Worm (Caenorhabditis elegans) whole organism, late embryonic: ENCODE data around the gene ZK1320.3.

Source experiments
- C08G9.2 ChIP-seq: sonication (generic microtip); optimal IDR thresholded peaks from 2 replicates; lab custom pipeline; 2016; ENCODE audit warnings: mild to moderate bottlenecking, missing genetic modification characterization, moderate library complexity, missing compliant biosample characterization
- F13H6.1 ChIP-seq: sonication (generic microtip); optimal IDR thresholded peaks from 2 replicates; lab custom pipeline; 2016; ENCODE audit warnings: missing genetic modification characterization, missing compliant biosample characterization
- K02D7.2 ChIP-seq: sonication (generic microtip); optimal IDR thresholded peaks from 2 replicates; lab custom pipeline; 2017; ENCODE audit warnings: mild to moderate bottlenecking, missing genetic modification characterization, missing compliant biosample characterization
- K09A11.1 ChIP-seq: sonication (generic microtip); optimal IDR thresholded peaks from 2 replicates; lab custom pipeline; 2017; ENCODE audit warnings: antibody characterized with exemption, mild to moderate bottlenecking, missing genetic modification characterization, missing compliant biosample characterization; ENCODE audit not compliant: insufficient read depth
- T23F11.4 ChIP-seq: fragments of 200-800 bp; sonication (Bioruptor generic); optimal IDR thresholded peaks from 2 replicates; lab custom pipeline; 2018; ENCODE audit warnings: mild to moderate bottlenecking, missing genetic modification characterization, missing compliant biosample characterization
- Y22D7AL.16 ChIP-seq: sonication (generic microtip); optimal IDR thresholded peaks from 2 replicates; lab custom pipeline; 2016; ENCODE audit warnings: missing genetic modification characterization, missing compliant biosample characterization
- ama-1 ChIP-seq: fragments of 150-350 bp; optimal IDR thresholded peaks from 2 replicates; lab custom pipeline; 2014
- ceh-19 ChIP-seq: fragments of 200-800 bp; sonication (Bioruptor generic); optimal IDR thresholded peaks from 2 replicates; lab custom pipeline; 2018; ENCODE audit warnings: mild to moderate bottlenecking, missing genetic modification characterization, missing compliant biosample characterization
- ceh-31 ChIP-seq: sonication (generic microtip); optimal IDR thresholded peaks from 2 replicates; lab custom pipeline; 2016; ENCODE audit warnings: missing genetic modification characterization, missing compliant biosample characterization
- ceh-34 ChIP-seq: sonication (generic microtip); optimal IDR thresholded peaks from 2 replicates; lab custom pipeline; 2016; ENCODE audit warnings: mild to moderate bottlenecking, missing genetic modification characterization, missing compliant biosample characterization
- ceh-48 ChIP-seq: sonication (generic microtip); optimal IDR thresholded peaks from 2 replicates; lab custom pipeline; 2016; ENCODE audit warnings: missing genetic modification characterization, inconsistent platforms, missing compliant biosample characterization
- che-1 ChIP-seq: sonication (generic microtip); optimal IDR thresholded peaks from 2 replicates; lab custom pipeline; 2016; ENCODE audit warnings: mild to moderate bottlenecking, missing genetic modification characterization, missing compliant biosample characterization
- dve-1 ChIP-seq: sonication (generic microtip); optimal IDR thresholded peaks from 2 replicates; lab custom pipeline; 2017; ENCODE audit warnings: antibody characterized with exemption, mild to moderate bottlenecking, missing genetic modification characterization, missing compliant biosample characterization
- elt-2 ChIP-seq: sonication (generic microtip); optimal IDR thresholded peaks from 2 replicates; lab custom pipeline; 2016; ENCODE audit warnings: missing genetic modification reagents, missing genetic modification characterization, missing compliant biosample characterization
- elt-4 ChIP-seq: sonication (generic microtip); optimal IDR thresholded peaks from 2 replicates; lab custom pipeline; 2016; ENCODE audit warnings: missing genetic modification characterization, missing compliant biosample characterization
- ets-4 ChIP-seq: sonication (generic microtip); optimal IDR thresholded peaks from 2 replicates; lab custom pipeline; 2016; ENCODE audit warnings: missing genetic modification characterization, missing compliant biosample characterization
- eyg-1 ChIP-seq: sonication (generic microtip); optimal IDR thresholded peaks from 2 replicates; lab custom pipeline; 2016; ENCODE audit warnings: missing genotype, missing genetic modification characterization, missing compliant biosample characterization
- gmeb-2 ChIP-seq: sonication (generic microtip); optimal IDR thresholded peaks from 2 replicates; lab custom pipeline; 2016; ENCODE audit warnings: missing genetic modification characterization, inconsistent platforms, missing compliant biosample characterization
- hlh-30 ChIP-seq: sonication (generic microtip); optimal IDR thresholded peaks from 2 replicates; lab custom pipeline; 2017; ENCODE audit warnings: antibody characterized with exemption, missing genetic modification characterization, missing compliant biosample characterization; ENCODE audit not compliant: insufficient read depth
- lim-6 ChIP-seq: sonication (generic microtip); optimal IDR thresholded peaks from 2 replicates; lab custom pipeline; 2016; ENCODE audit warnings: missing genetic modification characterization, missing compliant biosample characterization
- lin-11 ChIP-seq: fragments of 200-800 bp; sonication (Bioruptor generic); optimal IDR thresholded peaks from 2 replicates; lab custom pipeline; 2018; ENCODE audit warnings: mild to moderate bottlenecking, missing genetic modification characterization, missing compliant biosample characterization
- nfya-1 ChIP-seq: sonication (generic microtip); optimal IDR thresholded peaks from 2 replicates; lab custom pipeline; 2017; ENCODE audit warnings: missing genetic modification characterization, mild to moderate bottlenecking, missing compliant biosample characterization, antibody characterized with exemption, moderate library complexity
- nhr-11 ChIP-seq: fragments of 150-350 bp; optimal IDR thresholded peaks from 2 replicates; lab custom pipeline; 2014; ENCODE audit warnings: missing biosample characterization, missing genetic modification characterization
- pha-2 ChIP-seq: sonication (generic microtip); optimal IDR thresholded peaks from 2 replicates; lab custom pipeline; 2017; ENCODE audit warnings: mild to moderate bottlenecking, missing genetic modification characterization, missing compliant biosample characterization
- pha-4 ChIP-seq: fragments of 150-350 bp; optimal IDR thresholded peaks from 2 replicates; lab custom pipeline; 2018; ENCODE audit warnings: missing biosample characterization, missing genetic modification reagents, missing genetic modification characterization
- pqm-1 ChIP-seq: sonication (generic microtip); optimal IDR thresholded peaks from 2 replicates; lab custom pipeline; 2016; ENCODE audit warnings: missing genetic modification characterization, missing compliant biosample characterization
- ref-2 ChIP-seq: sonication (generic microtip); optimal IDR thresholded peaks from 2 replicates; lab custom pipeline; 2016; ENCODE audit warnings: missing genetic modification characterization, missing compliant biosample characterization
- rnt-1 ChIP-seq: sonication (generic microtip); optimal IDR thresholded peaks from 2 replicates; lab custom pipeline; 2016; ENCODE audit warnings: missing genetic modification characterization, missing compliant biosample characterization
- syd-9 ChIP-seq: sonication (generic microtip); optimal IDR thresholded peaks from 2 replicates; lab custom pipeline; 2016; ENCODE audit warnings: mild to moderate bottlenecking, missing genetic modification characterization, moderate library complexity, missing compliant biosample characterization
- tbx-2 ChIP-seq: sonication (generic microtip); optimal IDR thresholded peaks from 2 replicates; lab custom pipeline; 2016; ENCODE audit warnings: missing genetic modification characterization, missing compliant biosample characterization
- tbx-7 ChIP-seq: sonication (generic microtip); optimal IDR thresholded peaks from 2 replicates; lab custom pipeline; 2016; ENCODE audit warnings: missing genotype, missing genetic modification characterization, missing compliant biosample characterization
- unc-3 ChIP-seq, 2 experiments: fragments of 200-800 bp in 1 of 2; sonication (Bioruptor generic) in 1 of 2; sonication (generic microtip) in 1 of 2; conservative IDR thresholded peaks in 1 of 2; optimal IDR thresholded peaks in 1 of 2; 2 replicates each; pipeline versions ENCODE4 v1.3.6 to Lab custom; 2016 to 2022; ENCODE audit warnings: missing compliant biosample characterization in 2 of 2, missing genetic modification characterization in 2 of 2, missing genetic modification reagents in 1 of 2
- unc-55 ChIP-seq: sonication (generic microtip); optimal IDR thresholded peaks from 2 replicates; lab custom pipeline; 2017; ENCODE audit warnings: missing biosample characterization, missing genetic modification reagents, missing genetic modification characterization
- unc-86 ChIP-seq: sonication (generic microtip); optimal IDR thresholded peaks from 2 replicates; lab custom pipeline; 2016; ENCODE audit warnings: missing genetic modification characterization, missing compliant biosample characterization
- zip-5 ChIP-seq: sonication (generic microtip); optimal IDR thresholded peaks from 2 replicates; lab custom pipeline; 2016; ENCODE audit warnings: missing genetic modification characterization, missing compliant biosample characterization
- ztf-16 ChIP-seq: sonication (generic microtip); optimal IDR thresholded peaks from 2 replicates; lab custom pipeline; 2017; ENCODE audit warnings: missing genetic modification characterization, missing compliant biosample characterization

Gene ZK1320.3

DNA sequence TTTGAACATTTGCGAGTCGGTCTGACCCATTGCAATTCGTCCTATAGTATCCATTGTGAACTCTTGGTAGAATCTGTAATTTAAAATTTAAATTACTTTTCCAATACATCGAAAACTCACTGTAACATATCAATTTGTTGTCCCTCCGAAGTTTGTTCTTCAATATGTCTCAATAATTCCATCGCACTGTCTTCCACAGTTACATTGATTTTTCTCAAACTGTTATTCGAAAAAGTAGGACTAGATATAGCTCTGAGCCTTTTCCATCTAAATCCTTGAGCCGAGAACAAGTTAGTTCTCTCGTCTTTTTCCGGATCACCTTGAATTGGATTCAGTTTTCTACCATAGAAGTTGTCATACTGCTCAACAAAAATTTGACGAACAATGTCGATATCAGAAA, 1.9 kb upstream of the ZK1320.3 start:
- TF ChIP-seq ets-4 (tag; lab: Kevin White, UChicago) (no peak), zip-5 (tag; lab: Kevin White, UChicago) (no peak), tbx-2 (tag; lab: Kevin White, UChicago) (no peak), ama-1 (no peak), elt-4 (tag; lab: Kevin White, UChicago) (no peak), pqm-1 (tag; lab: Kevin White, UChicago) (no peak), Y22D7AL.16 (tag; lab: Kevin White, UChicago) (no peak), pha-2 (no peak), ceh-19 (no peak), ztf-16 (tag; lab: Kevin White, UChicago) (no peak), ceh-34 (no peak), dve-1 (tag; lab: Kevin White, UChicago) (no peak), ceh-31 (tag; lab: Kevin White, UChicago) (no peak), lim-6 (tag; lab: Kevin White, UChicago) (no peak), gmeb-2 (tag; lab: Kevin White, UChicago) (no peak), unc-55 (no peak), lin-11 (tag; lab: Kevin White, UChicago) (no peak), nhr-11 (tag; lab: Kevin White, UChicago) (no peak)
- TF ChIP-seq, all 69 proteins: peak for 0

ce11 chrII:9658915-9659314, 1.3 kb downstream of the ZK1320.3 start, which contains the start of gene ZK1320.2:
TSS of gene ZK1320.2 (minus strand) at chrII:9659002.
- no peak for TF ChIP-seq ztf-16 (tag; lab: Kevin White, UChicago)
- TF ChIP-seq elt-2: no peak
- no peak for TF ChIP-seq K02D7.2 (tag; lab: Kevin White, UChicago)

- TF ChIP-seq elt-2: peak; percentile 19
- no peak for TF ChIP-seq pha-4 (tag; lab: Kevin White, UChicago)
- no peak for TF ChIP-seq rnt-1
- no peak for TF ChIP-seq che-1 (tag; lab: Kevin White, UChicago)
- TF ChIP-seq K09A11.1 (tag; lab: Kevin White, UChicago): no peak
- no peak for TF ChIP-seq ceh-48
Measured at ce11 chrII:9656210-9656755, 3.9 kb downstream of the ZK1320.3 start, which contains the start of gene gstk-1. TSS of gene gstk-1 (plus strand) at chrII:9656705.

DNA sequence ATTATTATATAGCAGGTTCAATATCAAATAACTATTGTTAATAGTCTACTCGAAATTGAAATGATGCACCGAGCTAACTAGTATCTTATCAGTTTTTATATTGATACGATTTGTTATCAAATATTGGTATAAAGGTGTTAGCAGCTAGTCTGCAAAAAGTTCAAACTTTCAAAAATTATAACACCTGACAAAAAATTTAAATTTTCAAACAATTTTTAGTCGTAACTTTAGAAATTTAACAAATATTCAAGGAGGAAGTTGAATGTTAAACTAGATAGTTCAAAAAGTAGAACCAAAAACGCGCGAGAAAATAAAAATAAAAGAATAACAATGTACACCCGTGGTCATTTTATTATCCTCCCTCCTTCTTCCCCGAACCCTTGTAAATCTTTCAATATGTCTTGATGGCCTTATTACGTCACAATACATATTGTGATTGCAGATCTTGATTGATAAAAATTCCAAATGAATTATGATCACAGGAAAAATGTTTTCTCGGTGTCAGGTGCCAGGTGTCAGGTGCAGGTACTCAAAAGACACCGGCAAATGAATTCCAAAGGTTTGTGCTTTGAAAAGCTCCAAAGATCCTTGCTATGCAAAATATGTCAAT, 4.6 kb downstream of the ZK1320.3 start, which contains the start of gene ZK1307.1:
ZK1307.1 (minus strand) TSS at position 51 of the 610 bp plus-strand sequence.
- TF ChIP-seq syd-9 (no peak), F13H6.1 (tag; lab: Kevin White, UChicago) (no peak), unc-3 (GFP tag; conservative IDR thresholded peaks at IDR 0.05; lab: Robert Waterston, UW) (no peak), unc-3 (tag; optimal IDR thresholded peaks at IDR 0.05; lab: Kevin White, UChicago) (no peak), tbx-7 (tag; lab: Kevin White, UChicago) (no peak), che-1 (tag; lab: Kevin White, UChicago) (no peak), elt-2 (peak; percentile 29), ceh-31 (tag; lab: Kevin White, UChicago) (no peak), ref-2 (tag; lab: Kevin White, UChicago) (no peak)

- TF ChIP-seq tbx-2 (tag; lab: Kevin White, UChicago) (no peak), nhr-11 (tag; lab: Kevin White, UChicago) (no peak), eyg-1 (no peak), C08G9.2 (tag; lab: Kevin White, UChicago) (no peak), T23F11.4 (GFP tag; lab: Kevin White, UChicago) (no peak), nfya-1 (tag; lab: Kevin White, UChicago) (no peak), hlh-30 (tag; lab: Kevin White, UChicago) (no peak), ref-2 (tag; lab: Kevin White, UChicago) (no peak), unc-55 (no peak), K09A11.1 (tag; lab: Kevin White, UChicago) (no peak), unc-86 (tag; lab: Kevin White, UChicago) (no peak)
Measured at ce11 chrII:9653679-9654078, 6.5 kb downstream of the ZK1320.3 start, which contains the start of gene ZK1307.2. TSS of gene ZK1307.2 (minus strand) at chrII:9653952.
